Fruit fly (Drosophila melanogaster): ENCODE data around the gene CG3402.

Gene CG3402

DNA sequence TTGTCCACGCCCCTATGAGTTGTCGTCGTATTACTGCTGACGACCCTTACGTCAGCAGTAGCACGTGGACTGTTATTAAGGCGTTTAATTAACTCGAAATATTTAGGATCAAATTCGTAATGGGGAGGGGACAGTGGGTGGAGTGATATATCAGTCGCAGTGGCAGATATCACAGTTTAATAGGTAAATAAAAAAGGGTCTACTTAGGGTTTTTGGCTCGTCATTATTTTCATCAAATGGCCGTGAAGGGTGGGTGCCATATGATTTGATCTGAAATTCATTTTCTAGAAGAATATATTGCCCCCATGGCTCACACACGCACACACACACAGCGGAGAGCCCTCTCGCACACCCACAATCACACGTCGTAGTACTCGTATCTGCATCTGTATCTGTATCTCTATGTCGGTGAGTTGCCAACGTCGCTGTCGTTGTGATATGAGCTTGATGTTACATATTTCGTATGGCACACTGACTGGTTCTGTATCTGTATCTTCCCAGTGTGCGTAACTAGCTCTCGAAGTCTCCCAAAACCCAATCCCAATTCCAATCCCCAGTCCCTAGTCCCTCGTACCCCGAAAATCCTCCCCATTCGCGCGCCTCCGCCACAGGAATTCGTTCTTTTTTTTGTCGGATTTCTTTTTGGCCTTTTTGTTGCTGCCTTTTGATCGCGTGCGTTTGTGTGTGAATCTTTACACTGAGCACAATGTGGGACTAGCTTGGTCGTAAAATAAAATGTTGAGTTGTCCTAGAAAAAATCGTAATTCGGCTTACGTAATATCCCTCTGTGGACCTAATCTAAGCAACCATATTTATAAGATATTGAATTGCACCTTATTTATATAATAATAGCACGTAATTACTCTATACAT is 25.9 kb downstream of the CG3402 start (continued):
- TF ChIP-seq H15 (GFP tag; IDR thresholded peaks at IDR 0.05) (0 out of 3 replicates have a peak, but pooled peaks have one; percentile 55), Dad (GFP tag; optimal IDR thresholded peaks at IDR 0.05) (no peak), Adf1 (GFP tag; IDR thresholded peaks at IDR 0.05) (peak; percentile 87), CG10543 (GFP tag; optimal IDR thresholded peaks at IDR 0.05) (peak; percentile 82), CG4404 (GFP tag; IDR thresholded peaks at IDR 0.05) (peak; percentile 33; the same call in 1 of the 2 replicates), Awh (GFP tag; IDR thresholded peaks at IDR 0.05) (0 out of 2 replicates have a peak, but pooled peaks have one; percentile 41), kah (GFP tag; optimal IDR thresholded peaks at IDR 0.05) (no peak), CG4360 (GFP tag; IDR thresholded peaks at IDR 0.05) (peak; percentile 52; the same call in 1 of the 2 replicates), chm (GFP tag; IDR thresholded peaks at IDR 0.05) (peak; percentile 47; the same call in 1 of the 2 replicates), CG12744 (GFP tag; optimal IDR thresholded peaks at IDR 0.05) (no peak), Aef1 (GFP tag; IDR thresholded peaks at IDR 0.05) (peak; percentile 78), bcd (GFP tag; optimal IDR thresholded peaks at IDR 0.05) (peak; percentile 52)

dm6 chr3L:625899-626298 is 26.8 kb downstream of the CG3402 start:
- TF ChIP-seq pros (GFP tag; optimal IDR thresholded peaks at IDR 0.05) (no peak), CG32772 (GFP tag; IDR thresholded peaks at IDR 0.05) (peak; percentile 56; the same call in 1 of the 2 replicates), tin (GFP tag; optimal IDR thresholded peaks at IDR 0.05) (no peak), Nf-YB (GFP tag; optimal IDR thresholded peaks at IDR 0.05) (no peak), CG12104 (GFP tag; optimal IDR thresholded peaks at IDR 0.05) (peak; percentile 5), Bgb (GFP tag; IDR thresholded peaks at IDR 0.05; ENCODE audit: partially characterized antibody) (peak; percentile 29; the same call in 1 of the 2 replicates), Dbx (GFP tag; IDR thresholded peaks at IDR 0.05) (peak; percentile 54; the same call in 1 of the 3 replicates), rib (GFP tag; IDR thresholded peaks at IDR 0.05) (peak; percentile 66), Drgx (GFP tag; IDR thresholded peaks at IDR 0.05) (0 out of 2 replicates have a peak, but pooled peaks have one; percentile 30), CG10543 (GFP tag; optimal IDR thresholded peaks at IDR 0.05) (peak; percentile 21), crol (GFP tag; IDR thresholded peaks at IDR 0.05) (peak; percentile 76), so (GFP tag; IDR thresholded peaks at IDR 0.05) (no peak), ci (GFP tag; IDR thresholded peaks at IDR 0.05) (0 out of 3 replicates have a peak, but pooled peaks have one; percentile 8), CG17328 (GFP tag; IDR thresholded peaks at IDR 0.05) (no peak), zfh1 (GFP tag; IDR thresholded peaks at IDR 0.05) (peak; percentile 13; the same call in 1 of the 3 replicates), cwo (GFP tag; optimal IDR thresholded peaks at IDR 0.05) (peak; percentile 50), Trl (optimal IDR thresholded peaks at IDR 0.05) (peak in 1 of 2 experiments; percentile 78), Trl (GFP tag; optimal IDR thresholded peaks at IDR 0.05) (no peak), sqz (GFP tag; optimal IDR thresholded peaks at IDR 0.05) (peak; percentile 15), CG32532 (GFP tag; IDR thresholded peaks at IDR 0.05) (0 out of 2 replicates have a peak, but pooled peaks have one; percentile 37), CG6765 (GFP tag; optimal IDR thresholded peaks at IDR 0.05) (no peak), Adf1 (GFP tag; IDR thresholded peaks at IDR 0.05) (peak; percentile 51; the same call in 1 of the 2 replicates), vvl (GFP tag; IDR thresholded peaks at IDR 0.05) (0 out of 2 replicates have a peak, but pooled peaks have one; percentile 38), dati (GFP tag; IDR thresholded peaks at IDR 0.05) (peak; percentile 18; the same call in 1 of the 2 replicates), chinmo (GFP tag; IDR thresholded peaks at IDR 0.05; ENCODE audit: partially characterized antibody) (peak; percentile 67; the same call in 1 of the 4 replicates)

DNA sequence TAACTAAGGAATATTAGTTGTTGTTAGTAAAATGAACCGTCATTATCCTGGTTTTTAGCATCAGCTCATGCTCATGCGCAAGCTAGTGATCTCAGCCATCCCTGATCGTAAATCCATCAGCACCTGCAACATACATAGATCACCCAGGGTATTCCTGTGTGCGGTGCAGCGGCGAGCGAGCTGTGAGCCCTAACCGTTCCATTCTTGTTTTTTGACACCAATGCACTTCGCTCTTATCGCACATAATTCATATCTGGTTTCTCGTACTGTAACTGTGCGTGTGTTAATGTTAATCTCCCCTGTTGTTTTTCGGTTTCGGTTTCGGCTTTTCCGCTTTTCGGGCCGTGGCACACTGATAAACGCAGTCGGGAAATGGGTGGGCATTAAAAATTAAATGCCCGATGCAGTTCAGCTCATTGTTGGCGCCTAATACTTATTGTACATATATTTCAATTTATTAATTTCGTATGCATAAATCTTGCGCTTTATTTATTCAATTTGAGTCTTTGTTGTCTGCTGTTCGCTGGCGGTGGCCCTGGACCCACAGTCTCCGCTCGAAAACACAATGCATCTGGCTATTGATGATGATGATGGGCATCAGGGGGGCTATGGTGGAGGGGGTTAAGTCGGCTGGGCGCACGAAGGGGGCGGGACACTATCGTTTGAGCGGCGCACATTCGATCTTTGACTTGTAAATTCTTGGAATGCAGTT is 28.3 kb downstream of the CG3402 start:
- TF ChIP-seq zen2 (GFP tag; IDR thresholded peaks at IDR 0.05; ENCODE audit: partially characterized antibody): no peak
- no peak for TF ChIP-seq exex (tag; optimal IDR thresholded peaks at IDR 0.05)
- no peak for TF ChIP-seq Nf-YA (GFP tag; IDR thresholded peaks at IDR 0.05)
- TF ChIP-seq CG12744 (GFP tag; optimal IDR thresholded peaks at IDR 0.05): no peak
- no peak for TF ChIP-seq Rfx (GFP tag; IDR thresholded peaks at IDR 0.05)
- peak; percentile 4 for TF ChIP-seq Sox102F (GFP tag; optimal IDR thresholded peaks at IDR 0.05)
- no peak for TF ChIP-seq sisA (GFP tag; IDR thresholded peaks at IDR 0.05)
- no peak for TF ChIP-seq Nf-YC (tag; optimal IDR thresholded peaks at IDR 0.05)
- 0 out of 3 replicates have a peak, but pooled peaks have one; percentile 26 for TF ChIP-seq CG11093 (GFP tag; IDR thresholded peaks at IDR 0.05)
- TF ChIP-seq gem (tag; optimal IDR thresholded peaks at IDR 0.05): peak; percentile 5
- no peak for TF ChIP-seq HHEX (GFP tag; optimal IDR thresholded peaks at IDR 0.05)
- TF ChIP-seq CG3838 (GFP tag; optimal IDR thresholded peaks at IDR 0.05): no peak
- no peak for TF ChIP-seq Dref (GFP tag; IDR thresholded peaks at IDR 0.05)

Data from whole organism, embryonic.